Fruit fly (Drosophila melanogaster) whole organism, embryonic: ENCODE results near the gene Srg3.

Source experiments
- Asciz ChIP-seq: fragments of 200-800 bp; sonication (Bioruptor generic); optimal IDR thresholded peaks from 2 replicates; lab custom pipeline; 2017; ENCODE audit warnings: missing biosample characterization, mild to moderate bottlenecking, missing genetic modification characterization, missing genetic modification reagents
- Atf-2 ChIP-seq: fragments of 200-800 bp; sonication (Bioruptor generic); optimal IDR thresholded peaks from 2 replicates; lab custom pipeline; 2016; ENCODE audit warnings: missing biosample characterization, missing genetic modification characterization
- CG10209 ChIP-seq: fragments of 200-800 bp; sonication (Bioruptor generic); optimal IDR thresholded peaks from 3 replicates; lab custom pipeline; 2017; ENCODE audit warnings: missing biosample characterization, mild to moderate bottlenecking, missing genetic modification characterization, missing genetic modification reagents
- CG10979 ChIP-seq: fragments of 200-800 bp; sonication (Bioruptor generic); optimal IDR thresholded peaks from 2 replicates; lab custom pipeline; 2018; ENCODE audit warnings: missing biosample characterization, mild to moderate bottlenecking, missing genetic modification characterization, moderate library complexity
- CG11093 ChIP-seq: fragments of 200-800 bp; sonication (Bioruptor generic); IDR thresholded peaks from 3 replicates; pipeline ENCODE4 v1.3.6; 2022; ENCODE audit warnings: missing biosample characterization, missing genetic modification characterization
- CG11456 ChIP-seq: fragments of 200-800 bp; sonication (Bioruptor generic); IDR thresholded peaks from 3 replicates; pipeline ENCODE4 v1.3.6; 2022; ENCODE audit warnings: missing biosample characterization, missing genetic modification characterization
- CG11723 ChIP-seq: fragments of 200-800 bp; sonication (Bioruptor generic); optimal IDR thresholded peaks from 2 replicates; lab custom pipeline; 2017; ENCODE audit warnings: missing biosample characterization, mild to moderate bottlenecking, missing genetic modification characterization
- CG12219 ChIP-seq: fragments of 200-800 bp; sonication (Bioruptor generic); optimal IDR thresholded peaks from 3 replicates; lab custom pipeline; 2018; ENCODE audit warnings: missing biosample characterization, mild to moderate bottlenecking, missing genetic modification characterization
- CG14710 ChIP-seq: fragments of 200-800 bp; sonication (Bioruptor generic); optimal IDR thresholded peaks from 3 replicates; lab custom pipeline; 2019; ENCODE audit warnings: missing biosample characterization, mild to moderate bottlenecking, missing genetic modification characterization, moderate library complexity
- CG16863 ChIP-seq: fragments of 200-800 bp; sonication (Bioruptor generic); optimal IDR thresholded peaks from 3 replicates; lab custom pipeline; 2016; ENCODE audit warnings: missing biosample characterization, missing genetic modification characterization
- CG17186 ChIP-seq: fragments of 200-800 bp; sonication (Bioruptor generic); optimal IDR thresholded peaks from 3 replicates; lab custom pipeline; 2017; ENCODE audit warnings: missing biosample characterization, missing genetic modification reagents, missing genetic modification characterization
- CG18764 ChIP-seq: fragments of 200-800 bp; sonication (Bioruptor generic); optimal IDR thresholded peaks from 3 replicates; lab custom pipeline; 2016; ENCODE audit warnings: missing biosample characterization, missing genetic modification characterization
- CG2120 ChIP-seq: fragments of 200-800 bp; sonication (Bioruptor generic); optimal IDR thresholded peaks from 3 replicates; lab custom pipeline; 2016; ENCODE audit warnings: missing biosample characterization, missing genetic modification characterization
- CG2678 ChIP-seq: fragments of 200-800 bp; sonication (Bioruptor generic); optimal IDR thresholded peaks from 3 replicates; lab custom pipeline; 2019; ENCODE audit warnings: missing biosample characterization, mild to moderate bottlenecking, missing genetic modification characterization, moderate library complexity
- CG2889 ChIP-seq: fragments of 200-800 bp; sonication (Bioruptor generic); IDR thresholded peaks from 3 replicates; pipeline ENCODE4 v1.3.6; 2022; ENCODE audit warnings: missing biosample characterization, missing genetic modification characterization
- CG3281 ChIP-seq: fragments of 200-800 bp; sonication (Bioruptor generic); optimal IDR thresholded peaks from 3 replicates; lab custom pipeline; 2017; ENCODE audit warnings: missing biosample characterization, mild to moderate bottlenecking, missing genetic modification characterization
- CG4404 ChIP-seq: fragments of 200-800 bp; sonication (Bioruptor generic); IDR thresholded peaks from 2 replicates; pipeline ENCODE4 v1.3.6; 2022; ENCODE audit warnings: missing biosample characterization, missing genetic modification characterization
- CG5245 ChIP-seq: fragments of 200-800 bp; sonication (Bioruptor generic); optimal IDR thresholded peaks from 3 replicates; lab custom pipeline; 2016; ENCODE audit warnings: missing biosample characterization, missing genetic modification characterization
- CG7357 ChIP-seq: fragments of 200-800 bp; sonication (Bioruptor generic); IDR thresholded peaks from 3 replicates; pipeline ENCODE4 v1.3.6; 2022; ENCODE audit warnings: missing biosample characterization, missing genetic modification characterization
- CG7556 ChIP-seq: fragments of 200-800 bp; sonication (Bioruptor generic); optimal IDR thresholded peaks from 2 replicates; lab custom pipeline; 2017; ENCODE audit warnings: missing biosample characterization, mild to moderate bottlenecking, missing genetic modification characterization
- CG9609 ChIP-seq: fragments of 200-800 bp; sonication (Bioruptor generic); optimal IDR thresholded peaks from 3 replicates; lab custom pipeline; 2016; ENCODE audit warnings: missing biosample characterization, missing genetic modification characterization
- CHES-1-like ChIP-seq: fragments of 200-800 bp; sonication (Bioruptor generic); optimal IDR thresholded peaks from 2 replicates; lab custom pipeline; 2016; ENCODE audit warnings: missing biosample characterization, missing genetic modification characterization
- Camta ChIP-seq: fragments of 200-800 bp; sonication (Bioruptor generic); optimal IDR thresholded peaks from 2 replicates; lab custom pipeline; 2016; ENCODE audit warnings: missing biosample characterization, missing genetic modification characterization
- Dll ChIP-seq: fragments of 200-800 bp; sonication (Bioruptor generic); IDR thresholded peaks from 4 replicates; pipeline ENCODE4 v1.3.6; 2022; ENCODE audit warnings: missing biosample characterization, missing genetic modification characterization; ENCODE audit not compliant: partially characterized antibody
- E2f1 ChIP-seq: fragments of 200-800 bp; sonication (Bioruptor generic); IDR thresholded peaks from 2 replicates; pipeline ENCODE4 v1.3.6; 2022; ENCODE audit warnings: missing biosample characterization, missing genetic modification characterization
- Eip74EF ChIP-seq, 2 experiments: fragments of 200-800 bp in 1 of 2; fragments of >200 bp in 1 of 2; sonication (Bioruptor generic) in 1 of 2; optimal IDR thresholded peaks; 2 replicates each; lab custom pipeline; 2017 to 2019; ENCODE audit warnings: missing biosample characterization in 2 of 2, missing genetic modification characterization in 2 of 2, mild to moderate bottlenecking in 1 of 2, moderate library complexity in 1 of 2
- Fer1 ChIP-seq: fragments of 200-800 bp; sonication (Bioruptor generic); optimal IDR thresholded peaks from 2 replicates; lab custom pipeline; 2017; ENCODE audit warnings: missing biosample characterization, mild to moderate bottlenecking, missing genetic modification characterization
- HLH54F ChIP-seq: fragments of 200-800 bp; sonication (Bioruptor generic); optimal IDR thresholded peaks from 3 replicates; lab custom pipeline; 2016; ENCODE audit warnings: missing biosample characterization, missing genetic modification characterization
- Hr39 ChIP-seq: fragments of >200 bp; optimal IDR thresholded peaks from 2 replicates; lab custom pipeline; 2017
- Jarid2 ChIP-seq: fragments of 200-800 bp; sonication (Bioruptor generic); optimal IDR thresholded peaks from 3 replicates; lab custom pipeline; 2017; ENCODE audit warnings: mild to moderate bottlenecking, missing biosample characterization, missing genetic modification reagents, missing genetic modification characterization
- Lhr ChIP-seq: fragments of 200-800 bp; sonication (Bioruptor generic); optimal IDR thresholded peaks from 3 replicates; lab custom pipeline; 2017; ENCODE audit warnings: mild to moderate bottlenecking, missing biosample characterization, missing genetic modification reagents, missing genetic modification characterization
- MESR4 ChIP-seq: fragments of 200-800 bp; sonication (Bioruptor generic); optimal IDR thresholded peaks from 2 replicates; lab custom pipeline; 2018; ENCODE audit warnings: missing biosample characterization, mild to moderate bottlenecking, missing genetic modification characterization, moderate library complexity
- Med ChIP-seq: fragments of 200-800 bp; sonication (Bioruptor generic); peaks from one replicate; lab custom pipeline; 2016; ENCODE audit warnings: missing biosample characterization, missing genetic modification characterization, mild to moderate bottlenecking, inconsistent platforms, moderate library complexity
- Meics ChIP-seq: fragments of 200-800 bp; sonication (Bioruptor generic); optimal IDR thresholded peaks from 2 replicates; lab custom pipeline; 2017; ENCODE audit warnings: missing biosample characterization, mild to moderate bottlenecking, missing genetic modification characterization
- Nf-YC ChIP-seq: fragments of 200-800 bp; optimal IDR thresholded peaks from 3 replicates; lab custom pipeline; 2019; ENCODE audit warnings: missing biosample characterization, mild to moderate bottlenecking, missing genetic modification characterization, moderate library complexity
- Ptx1 ChIP-seq: fragments of 200-800 bp; sonication (Bioruptor generic); IDR thresholded peaks from 2 replicates; pipeline ENCODE4 v1.3.6; 2022; ENCODE audit warnings: missing biosample characterization, missing genetic modification characterization
- Rx ChIP-seq: fragments of 200-800 bp; sonication (Bioruptor generic); IDR thresholded peaks from 2 replicates; pipeline ENCODE4 v1.3.6; 2022; ENCODE audit warnings: missing biosample characterization, missing genetic modification characterization
- Trl ChIP-seq, 3 experiments: fragments of >200 bp in 2 of 3; fragments of 200-800 bp in 1 of 3; sonication (Bioruptor generic) in 1 of 3; optimal IDR thresholded peaks; 2 replicates in 1 of 3; 3 replicates in 2 of 3; lab custom pipeline; 2016 to 2017; ENCODE audit warnings: missing biosample characterization in 1 of 3, missing genetic modification characterization in 1 of 3
- dmrt99B ChIP-seq: fragments of 200-800 bp; sonication (Bioruptor generic); optimal IDR thresholded peaks from 2 replicates; lab custom pipeline; 2018; ENCODE audit warnings: missing biosample characterization, mild to moderate bottlenecking, missing genetic modification characterization, moderate library complexity
- exex ChIP-seq: fragments of 200-800 bp; sonication (Bioruptor generic); optimal IDR thresholded peaks from 4 replicates; lab custom pipeline; 2018; ENCODE audit warnings: missing biosample characterization, mild to moderate bottlenecking, missing genetic modification characterization, moderate library complexity
- grau ChIP-seq: fragments of 200-800 bp; optimal IDR thresholded peaks from 3 replicates; lab custom pipeline; 2019; ENCODE audit warnings: missing biosample characterization, mild to moderate bottlenecking, missing genetic modification characterization, moderate library complexity
- mld ChIP-seq: fragments of 200-800 bp; sonication (Bioruptor generic); IDR thresholded peaks from 3 replicates; pipeline ENCODE4 v1.3.6; 2022; ENCODE audit warnings: missing biosample characterization, missing genetic modification characterization; ENCODE audit not compliant: partially characterized antibody
- nom ChIP-seq: fragments of 200-800 bp; sonication (Bioruptor generic); optimal IDR thresholded peaks from 2 replicates; lab custom pipeline; 2017; ENCODE audit warnings: missing biosample characterization, missing genetic modification characterization, mild to moderate bottlenecking, moderate library complexity, missing genetic modification reagents
- p53 ChIP-seq: fragments of 200-800 bp; sonication (Bioruptor generic); optimal IDR thresholded peaks from 2 replicates; lab custom pipeline; 2016; ENCODE audit warnings: missing biosample characterization, missing genetic modification characterization
- rib ChIP-seq: fragments of 200-800 bp; sonication (Bioruptor generic); IDR thresholded peaks from 2 replicates; pipeline ENCODE4 v1.3.6; 2022; ENCODE audit warnings: missing biosample characterization, missing genetic modification characterization
- sr ChIP-seq: fragments of 200-800 bp; sonication (Bioruptor generic); IDR thresholded peaks from 3 replicates; pipeline ENCODE4 v1.3.6; 2022; ENCODE audit warnings: missing biosample characterization, missing genetic modification characterization
- tin ChIP-seq: fragments of 200-800 bp; sonication (Bioruptor generic); optimal IDR thresholded peaks from 3 replicates; lab custom pipeline; 2016; ENCODE audit warnings: missing biosample characterization, missing genetic modification characterization
- tio ChIP-seq: fragments of 200-800 bp; sonication (Bioruptor generic); optimal IDR thresholded peaks from 2 replicates; lab custom pipeline; 2017; ENCODE audit warnings: missing biosample characterization, missing genetic modification characterization, inconsistent platforms
- trh ChIP-seq: fragments of 200-800 bp; sonication (Bioruptor generic); optimal IDR thresholded peaks from 2 replicates; lab custom pipeline; 2016; ENCODE audit warnings: missing biosample characterization, missing genetic modification characterization
- unpg ChIP-seq: fragments of 200-800 bp; sonication (Bioruptor generic); optimal IDR thresholded peaks from 3 replicates; lab custom pipeline; 2018; ENCODE audit warnings: missing biosample characterization, mild to moderate bottlenecking, missing genetic modification characterization, moderate library complexity

The Srg3 gene

DNA sequence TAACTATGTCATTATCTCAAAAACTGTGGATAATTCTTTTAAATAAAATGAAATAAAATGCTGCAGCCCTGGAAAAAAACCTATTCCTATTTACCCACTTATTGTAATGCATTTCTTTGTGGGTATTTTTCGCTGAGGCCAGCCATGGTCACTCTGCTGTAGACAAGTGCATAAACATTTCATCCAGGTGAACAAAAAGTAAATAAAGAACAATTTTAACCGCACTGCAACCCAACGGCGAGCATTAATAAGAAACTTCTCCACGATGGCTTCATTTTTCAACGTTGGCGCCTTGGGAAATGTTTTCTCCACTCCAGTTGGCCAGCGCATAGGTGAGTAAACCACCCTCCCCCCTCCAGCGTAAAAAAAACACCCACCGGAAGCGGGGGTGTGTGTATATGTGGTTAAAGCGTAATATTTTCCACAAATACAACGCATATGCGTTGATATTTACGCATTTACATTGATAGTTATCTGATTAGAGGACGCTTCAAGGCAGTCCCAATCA lies 3.8 kb downstream of the Srg3 start, which contains the start of gene CG3529 (continued):
- no peak for TF ChIP-seq rib (GFP tag; lab: Robert Waterston, UW)
- TF ChIP-seq CG3281 (GFP tag; lab: Kevin White, UChicago): peak; percentile 25
- TF ChIP-seq CG9609 (GFP tag; lab: Kevin White, UChicago): no peak
- peak; percentile 31 for TF ChIP-seq Nf-YC (tag; lab: Kevin White, UChicago)
- TF ChIP-seq tio (GFP tag; lab: Kevin White, UChicago): no peak
- TF ChIP-seq CG11456 (GFP tag; lab: Robert Waterston, UW): no peak
- no peak for TF ChIP-seq Atf-2 (GFP tag; lab: Kevin White, UChicago)
- TF ChIP-seq CG12219 (GFP tag; lab: Kevin White, UChicago): peak; percentile 4
- peak; percentile 51 for TF ChIP-seq nom (GFP tag; lab: Kevin White, UChicago)
- TF ChIP-seq CG4404: no peak
- no peak for TF ChIP-seq mld (GFP tag; lab: Robert Waterston, UW)
- peak; percentile 5 for TF ChIP-seq HLH54F (GFP tag; lab: Kevin White, UChicago)
- peak; percentile 25 for TF ChIP-seq Camta (GFP tag; lab: Kevin White, UChicago)
- no peak for TF ChIP-seq exex (tag; lab: Kevin White, UChicago)
- TF ChIP-seq CG10209: peak; percentile 8
- TF ChIP-seq Dll (GFP tag; lab: Robert Waterston, UW): no peak
- peak; percentile 59 for TF ChIP-seq Meics (GFP tag; lab: Kevin White, UChicago)
- peak; percentile 13 for TF ChIP-seq CG11723
- peak; percentile 62 for TF ChIP-seq Fer1 (GFP tag; lab: Kevin White, UChicago)
- TF ChIP-seq trh (GFP tag; lab: Kevin White, UChicago): no peak
- TF ChIP-seq Med: peak; percentile 81
- TF ChIP-seq Jarid2 (GFP tag; lab: Kevin White, UChicago): no peak
- peak; percentile 3 for TF ChIP-seq tin (GFP tag; lab: Kevin White, UChicago)
- TF ChIP-seq p53 (GFP tag; lab: Kevin White, UChicago): no peak
- peak; percentile 51 for TF ChIP-seq CG14710 (tag; lab: Kevin White, UChicago)
- no peak for TF ChIP-seq Rx
- TF ChIP-seq Asciz (GFP tag; lab: Kevin White, UChicago): peak; percentile 37
- no peak for TF ChIP-seq Hr39 (lab: Kevin White, UChicago)
- TF ChIP-seq CG18764 (GFP tag; lab: Kevin White, UChicago): no peak
- peak; percentile 23 for TF ChIP-seq CG2678 (tag; lab: Kevin White, UChicago)
- peak; percentile 75 for TF ChIP-seq MESR4 (GFP tag; lab: Kevin White, UChicago)
- TF ChIP-seq dmrt99B: no peak
- TF ChIP-seq unpg: no peak
- TF ChIP-seq CHES-1-like (GFP tag; lab: Kevin White, UChicago): peak; percentile 61
- no peak for TF ChIP-seq Trl (optimal IDR thresholded peaks at IDR 0.05; lab: Kevin White, UChicago)
- no peak for TF ChIP-seq Trl (GFP tag; optimal IDR thresholded peaks at IDR 0.05; lab: Kevin White, UChicago)
- no peak for TF ChIP-seq CG11093 (GFP tag; lab: Robert Waterston, UW)
- peak in 1 of 2 experiments; percentile 71 for TF ChIP-seq Eip74EF (GFP tag; optimal IDR thresholded peaks at IDR 0.05; lab: Kevin White, UChicago)
- peak; percentile 21 for TF ChIP-seq Lhr (GFP tag; lab: Kevin White, UChicago)
- no peak for TF ChIP-seq CG2889 (GFP tag; lab: Robert Waterston, UW)
- peak; percentile 39 for TF ChIP-seq grau
- TF ChIP-seq E2f1 (GFP tag; lab: Robert Waterston, UW): no peak
- TF ChIP-seq CG16863 (GFP tag; lab: Kevin White, UChicago): no peak
- TF ChIP-seq Ptx1: no peak
- no peak for TF ChIP-seq CG7357 (GFP tag; lab: Robert Waterston, UW)
- peak; percentile 62; the same call in 2 of the 3 replicates for TF ChIP-seq sr (GFP tag; lab: Robert Waterston, UW)
- no peak for TF ChIP-seq CG10979
- TF ChIP-seq CG2120 (GFP tag; lab: Kevin White, UChicago): peak; percentile 35
- TF ChIP-seq CG5245: no peak
- TF ChIP-seq CG17186: peak; percentile 6
- TF ChIP-seq CG7556: no peak
